Fruit fly (Drosophila melanogaster) whole organism, embryonic: ENCODE measurements around the gene CG8135.

Experiments
- Atf-2 ChIP-seq: fragments of 200-800 bp; sonication (Bioruptor generic); optimal IDR thresholded peaks from 2 replicates; lab custom pipeline; 2016; ENCODE audit warnings: missing biosample characterization, missing genetic modification characterization
- BtbVII ChIP-seq: fragments of 200-800 bp; sonication (Bioruptor generic); optimal IDR thresholded peaks from 3 replicates; lab custom pipeline; 2017; ENCODE audit warnings: missing biosample characterization, mild to moderate bottlenecking, missing genetic modification characterization
- CG10274 ChIP-seq: fragments of 200-800 bp; sonication (Bioruptor generic); optimal IDR thresholded peaks from 3 replicates; lab custom pipeline; 2017; ENCODE audit warnings: missing biosample characterization, mild to moderate bottlenecking, missing genetic modification characterization
- CG10366 ChIP-seq: fragments of 200-800 bp; sonication (Bioruptor generic); IDR thresholded peaks from 2 replicates; pipeline ENCODE4 v1.3.6; 2022; ENCODE audit warnings: missing biosample characterization, missing genetic modification characterization
- CG11504 ChIP-seq: fragments of 200-800 bp; sonication (Bioruptor generic); optimal IDR thresholded peaks from 3 replicates; lab custom pipeline; 2019; ENCODE audit warnings: missing biosample characterization, mild to moderate bottlenecking, missing genetic modification characterization, moderate library complexity
- CG12155 ChIP-seq: fragments of 200-800 bp; sonication (Bioruptor generic); optimal IDR thresholded peaks from 3 replicates; lab custom pipeline; 2016; ENCODE audit warnings: missing biosample characterization, missing genetic modification characterization
- CG12942 ChIP-seq: fragments of 200-800 bp; sonication (Bioruptor generic); optimal IDR thresholded peaks from 3 replicates; lab custom pipeline; 2016; ENCODE audit warnings: missing biosample characterization, missing genetic modification characterization
- CG13296 ChIP-seq: fragments of 200-800 bp; sonication (Bioruptor generic); optimal IDR thresholded peaks from 3 replicates; lab custom pipeline; 2018; ENCODE audit warnings: missing biosample characterization, mild to moderate bottlenecking, missing genetic modification characterization
- CG14667 ChIP-seq: fragments of 200-800 bp; sonication (Bioruptor generic); IDR thresholded peaks from 2 replicates; pipeline ENCODE4 v1.3.6; 2022; ENCODE audit warnings: missing biosample characterization, missing genetic modification characterization
- CG2889 ChIP-seq: fragments of 200-800 bp; sonication (Bioruptor generic); IDR thresholded peaks from 3 replicates; pipeline ENCODE4 v1.3.6; 2022; ENCODE audit warnings: missing biosample characterization, missing genetic modification characterization
- CG34224 ChIP-seq: fragments of 200-800 bp; sonication (Bioruptor generic); IDR thresholded peaks from 3 replicates; pipeline ENCODE4 v1.3.6; 2022; ENCODE audit warnings: missing biosample characterization, missing genetic modification characterization; ENCODE audit not compliant: partially characterized antibody
- CG4360 ChIP-seq: fragments of 200-800 bp; sonication (Bioruptor generic); IDR thresholded peaks from 2 replicates; pipeline ENCODE4 v1.3.6; 2022; ENCODE audit warnings: missing biosample characterization, missing genetic modification characterization
- CG6272 ChIP-seq: fragments of 200-800 bp; sonication (Bioruptor generic); IDR thresholded peaks from 2 replicates; pipeline ENCODE4 v1.3.6; 2022; ENCODE audit warnings: missing biosample characterization, missing genetic modification characterization
- CG6765 ChIP-seq: fragments of 200-800 bp; sonication (Bioruptor generic); optimal IDR thresholded peaks from 3 replicates; lab custom pipeline; 2017; ENCODE audit warnings: missing biosample characterization, mild to moderate bottlenecking, missing genetic modification characterization
- CG6791 ChIP-seq: fragments of 200-800 bp; sonication (Bioruptor generic); IDR thresholded peaks from 3 replicates; pipeline ENCODE4 v1.3.6; 2022; ENCODE audit warnings: missing biosample characterization, missing genetic modification characterization; ENCODE audit not compliant: partially characterized antibody
- CG8478 ChIP-seq: fragments of >200 bp; optimal IDR thresholded peaks from 2 replicates; lab custom pipeline; 2018
- CG9797 ChIP-seq: fragments of 200-800 bp; sonication (Bioruptor generic); optimal IDR thresholded peaks from 3 replicates; lab custom pipeline; 2018; ENCODE audit warnings: missing biosample characterization, mild to moderate bottlenecking, missing genetic modification characterization
- CrebB ChIP-seq: fragments of 200-800 bp; sonication (Bioruptor generic); optimal IDR thresholded peaks from 3 replicates; lab custom pipeline; 2018; ENCODE audit warnings: missing biosample characterization, mild to moderate bottlenecking, missing genetic modification characterization
- Eip74EF ChIP-seq, 2 experiments: fragments of 200-800 bp in 1 of 2; fragments of >200 bp in 1 of 2; sonication (Bioruptor generic) in 1 of 2; optimal IDR thresholded peaks; 2 replicates each; lab custom pipeline; 2017 to 2019; ENCODE audit warnings: missing biosample characterization in 2 of 2, missing genetic modification characterization in 2 of 2, mild to moderate bottlenecking in 1 of 2, moderate library complexity in 1 of 2
- Hand ChIP-seq: fragments of 200-800 bp; sonication (Bioruptor generic); optimal IDR thresholded peaks from 2 replicates; lab custom pipeline; 2017; ENCODE audit warnings: mild to moderate bottlenecking, missing biosample characterization, missing genetic modification reagents, missing genetic modification characterization
- HmgD ChIP-seq: fragments of 200-800 bp; sonication (Bioruptor generic); optimal IDR thresholded peaks from 3 replicates; lab custom pipeline; 2016; ENCODE audit warnings: missing biosample characterization, missing genetic modification characterization
- Meics ChIP-seq: fragments of 200-800 bp; sonication (Bioruptor generic); optimal IDR thresholded peaks from 2 replicates; lab custom pipeline; 2017; ENCODE audit warnings: missing biosample characterization, mild to moderate bottlenecking, missing genetic modification characterization
- Nf-YC ChIP-seq: fragments of 200-800 bp; optimal IDR thresholded peaks from 3 replicates; lab custom pipeline; 2019; ENCODE audit warnings: missing biosample characterization, mild to moderate bottlenecking, missing genetic modification characterization, moderate library complexity
- Pdp1 ChIP-seq, 2 experiments: fragments of 200-800 bp; sonication (Bioruptor generic); optimal IDR thresholded peaks; 3 replicates each; lab custom pipeline; 2016; ENCODE audit warnings: missing biosample characterization in 2 of 2, missing genetic modification characterization in 2 of 2, mild to moderate bottlenecking in 1 of 2, moderate library complexity in 1 of 2
- Poxn ChIP-seq: fragments of 200-800 bp; sonication (Bioruptor generic); IDR thresholded peaks from 2 replicates; pipeline ENCODE4 v1.3.6; 2022; ENCODE audit warnings: missing biosample characterization, missing genetic modification characterization
- Sin3A ChIP-seq: fragments of >200 bp; optimal IDR thresholded peaks from 2 replicates; lab custom pipeline; 2018
- Sry-δ ChIP-seq: fragments of 200-800 bp; sonication (Bioruptor generic); optimal IDR thresholded peaks from 2 replicates; lab custom pipeline; 2016; ENCODE audit warnings: missing biosample characterization, missing genetic modification characterization
- Stat92E ChIP-seq, 3 experiments: fragments of >200 bp in 2 of 3; fragments of 200-800 bp in 1 of 3; sonication (Bioruptor generic) in 1 of 3; optimal IDR thresholded peaks; 2 replicates each; lab custom pipeline; 2017 to 2019; ENCODE audit warnings: missing biosample characterization in 3 of 3, missing genetic modification characterization in 3 of 3, mild to moderate bottlenecking in 1 of 3, moderate library complexity in 1 of 3
- Trl ChIP-seq, 3 experiments: fragments of >200 bp in 2 of 3; fragments of 200-800 bp in 1 of 3; sonication (Bioruptor generic) in 1 of 3; optimal IDR thresholded peaks; 2 replicates in 1 of 3; 3 replicates in 2 of 3; lab custom pipeline; 2016 to 2017; ENCODE audit warnings: missing biosample characterization in 1 of 3, missing genetic modification characterization in 1 of 3
- YL-1 ChIP-seq: fragments of 200-800 bp; sonication (Bioruptor generic); optimal IDR thresholded peaks from 3 replicates; lab custom pipeline; 2017; ENCODE audit warnings: missing biosample characterization, mild to moderate bottlenecking, missing genetic modification characterization
- ash1 ChIP-seq: fragments of 200-800 bp; sonication (Bioruptor generic); optimal IDR thresholded peaks from 2 replicates; lab custom pipeline; 2018; ENCODE audit warnings: missing biosample characterization, mild to moderate bottlenecking, missing genetic modification characterization
- az2 ChIP-seq: fragments of 200-800 bp; sonication (Bioruptor generic); optimal IDR thresholded peaks from 3 replicates; lab custom pipeline; 2016; ENCODE audit warnings: missing biosample characterization, missing genetic modification characterization
- bab2 ChIP-seq: fragments of 200-800 bp; sonication (Bioruptor generic); optimal IDR thresholded peaks from 2 replicates; lab custom pipeline; 2016; ENCODE audit warnings: missing biosample characterization, missing genetic modification characterization
- bbx ChIP-seq: fragments of 200-800 bp; sonication (Bioruptor generic); IDR thresholded peaks from 2 replicates; pipeline ENCODE4 v1.3.6; 2022; ENCODE audit warnings: missing biosample characterization, missing genetic modification characterization; ENCODE audit not compliant: partially characterized antibody
- danr ChIP-seq: fragments of 200-800 bp; sonication (Bioruptor generic); IDR thresholded peaks from 2 replicates; pipeline ENCODE4 v1.3.6; 2022; ENCODE audit warnings: missing biosample characterization, missing genetic modification characterization
- dati ChIP-seq: fragments of 200-800 bp; sonication (Bioruptor generic); IDR thresholded peaks from 2 replicates; pipeline ENCODE4 v1.3.6; 2022; ENCODE audit warnings: missing biosample characterization, missing genetic modification characterization
- ems ChIP-seq: fragments of 200-800 bp; sonication (Bioruptor generic); optimal IDR thresholded peaks from 3 replicates; lab custom pipeline; 2016; ENCODE audit warnings: missing biosample characterization, missing genetic modification characterization
- ewg ChIP-seq: fragments of 200-800 bp; sonication (Bioruptor generic); optimal IDR thresholded peaks from 3 replicates; lab custom pipeline; 2017; ENCODE audit warnings: mild to moderate bottlenecking, missing biosample characterization, missing genetic modification reagents, missing genetic modification characterization
- ftz-f1 ChIP-seq: fragments of 200-800 bp; sonication (Bioruptor generic); optimal IDR thresholded peaks from 2 replicates; lab custom pipeline; 2016; ENCODE audit warnings: missing biosample characterization, missing genetic modification characterization
- fu2 ChIP-seq: fragments of 200-800 bp; sonication (Bioruptor generic); optimal IDR thresholded peaks from 2 replicates; lab custom pipeline; 2016; ENCODE audit warnings: missing biosample characterization, missing genetic modification characterization
- gsb-n ChIP-seq: fragments of 200-800 bp; sonication (Bioruptor generic); optimal IDR thresholded peaks from 3 replicates; lab custom pipeline; 2018; ENCODE audit warnings: missing biosample characterization, mild to moderate bottlenecking, missing genetic modification characterization
- jumu ChIP-seq: fragments of 200-800 bp; sonication (Bioruptor generic); optimal IDR thresholded peaks from 3 replicates; lab custom pipeline; 2016; ENCODE audit warnings: missing biosample characterization, missing genetic modification characterization
- ken ChIP-seq: fragments of 200-800 bp; sonication (Bioruptor generic); IDR thresholded peaks from 3 replicates; pipeline ENCODE4 v1.3.6; 2022; ENCODE audit warnings: missing biosample characterization, missing genetic modification characterization
- mld ChIP-seq: fragments of 200-800 bp; sonication (Bioruptor generic); IDR thresholded peaks from 3 replicates; pipeline ENCODE4 v1.3.6; 2022; ENCODE audit warnings: missing biosample characterization, missing genetic modification characterization; ENCODE audit not compliant: partially characterized antibody
- p53 ChIP-seq: fragments of 200-800 bp; sonication (Bioruptor generic); optimal IDR thresholded peaks from 2 replicates; lab custom pipeline; 2016; ENCODE audit warnings: missing biosample characterization, missing genetic modification characterization
- pb ChIP-seq: fragments of 200-800 bp; sonication (Bioruptor generic); optimal IDR thresholded peaks from 3 replicates; lab custom pipeline; 2016; ENCODE audit warnings: missing biosample characterization, missing genetic modification characterization
- seq ChIP-seq: fragments of 200-800 bp; sonication (Bioruptor generic); IDR thresholded peaks from 2 replicates; pipeline ENCODE4 v1.3.6; 2022; ENCODE audit warnings: missing biosample characterization, missing genetic modification characterization
- sna ChIP-seq: fragments of 200-800 bp; sonication (Bioruptor generic); IDR thresholded peaks from 2 replicates; pipeline ENCODE4 v1.3.6; 2022; ENCODE audit warnings: missing biosample characterization, missing genetic modification characterization; ENCODE audit not compliant: partially characterized antibody
- sr ChIP-seq: fragments of 200-800 bp; sonication (Bioruptor generic); IDR thresholded peaks from 3 replicates; pipeline ENCODE4 v1.3.6; 2022; ENCODE audit warnings: missing biosample characterization, missing genetic modification characterization
- ttk ChIP-seq: fragments of 200-800 bp; sonication (Bioruptor generic); IDR thresholded peaks from 2 replicates; pipeline ENCODE4 v2.1.2; 2022; ENCODE audit warnings: missing biosample characterization, missing genetic modification characterization

Gene CG8135

DNA sequence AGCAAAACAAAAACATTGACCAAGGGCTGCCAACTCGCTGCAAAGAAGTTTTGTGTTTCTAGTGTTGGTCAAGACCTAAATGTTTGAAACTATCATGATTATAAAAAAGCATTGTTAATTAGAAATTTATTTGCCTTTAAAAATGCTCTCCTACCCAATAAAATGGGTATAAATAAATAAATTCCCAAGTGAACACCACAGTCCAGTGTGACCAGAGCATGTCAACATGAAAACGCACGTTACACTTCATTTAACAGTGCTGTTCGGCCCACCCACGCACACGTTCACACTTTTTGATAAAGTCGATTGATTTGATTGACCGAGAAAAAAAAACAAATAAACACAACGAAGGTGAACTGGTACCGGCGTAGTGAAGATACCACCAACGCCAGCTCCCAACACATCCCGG lies at the start of gene CG8135, which contains the start of the genes CG9356 and BBIP1 (continued):
- TF ChIP-seq BtbVII (GFP tag; lab: Kevin White, UChicago): peak; percentile 2
- TF ChIP-seq p53 (GFP tag; lab: Kevin White, UChicago): peak; percentile 60
- TF ChIP-seq HmgD (GFP tag; lab: Kevin White, UChicago): peak; percentile 71
- no peak for TF ChIP-seq CG8478 (lab: Kevin White, UChicago)
- no peak for TF ChIP-seq CG10274 (GFP tag; lab: Kevin White, UChicago)
- TF ChIP-seq bbx (GFP tag; lab: Robert Waterston, UW): no peak
- TF ChIP-seq CG11504 (tag; lab: Kevin White, UChicago): no peak
- TF ChIP-seq ewg (GFP tag; lab: Kevin White, UChicago): peak; percentile 28
- peak; percentile 58; the same call in 1 of the 3 replicates for TF ChIP-seq sr (GFP tag; lab: Robert Waterston, UW)
- TF ChIP-seq CG12155 (GFP tag; lab: Kevin White, UChicago): peak; percentile 81
- TF ChIP-seq fu2 (GFP tag; lab: Kevin White, UChicago): peak; percentile 71
- no peak for TF ChIP-seq Hand (GFP tag; lab: Kevin White, UChicago)
- TF ChIP-seq CG12942 (GFP tag; lab: Kevin White, UChicago): peak; percentile 82
- TF ChIP-seq CG13296 (GFP tag; lab: Kevin White, UChicago): peak; percentile 69
- peak; percentile 23 for TF ChIP-seq pb
- TF ChIP-seq Eip74EF (GFP tag; optimal IDR thresholded peaks at IDR 0.05; lab: Kevin White, UChicago): no peak
- 0 out of 3 replicates have a peak, but pooled peaks have one; percentile 34 for TF ChIP-seq CG2889 (GFP tag; lab: Robert Waterston, UW)
- TF ChIP-seq YL-1: peak; percentile 96
- peak; percentile 41; the same call in 1 of the 3 replicates for TF ChIP-seq CG6791 (GFP tag; lab: Robert Waterston, UW)
- TF ChIP-seq CG14667 (GFP tag; lab: Robert Waterston, UW): no peak
- TF ChIP-seq CG4360: peak; percentile 36; the same call in 1 of the 2 replicates
- peak; percentile 73 for TF ChIP-seq CG10366 (GFP tag; lab: Robert Waterston, UW)
- no peak for TF ChIP-seq Trl (optimal IDR thresholded peaks at IDR 0.05; lab: Kevin White, UChicago)
- TF ChIP-seq Trl (GFP tag; optimal IDR thresholded peaks at IDR 0.05; lab: Kevin White, UChicago): peak; percentile 84
- peak; percentile 80 for TF ChIP-seq jumu (GFP tag; lab: Kevin White, UChicago)
- peak; percentile 66 for TF ChIP-seq ken (GFP tag; lab: Robert Waterston, UW)
- peak; percentile 80 for TF ChIP-seq ems (GFP tag; lab: Kevin White, UChicago)
- peak; percentile 72 for TF ChIP-seq Sry-δ
- TF ChIP-seq sna (GFP tag; lab: Robert Waterston, UW): no peak
- peak; percentile 38; the same call in 1 of the 2 replicates for TF ChIP-seq CG6272 (GFP tag; lab: Robert Waterston, UW)
- peak; percentile 44 for TF ChIP-seq CG6765 (GFP tag; lab: Kevin White, UChicago)
- TF ChIP-seq Atf-2 (GFP tag; lab: Kevin White, UChicago): peak; percentile 57
- no peak for TF ChIP-seq Nf-YC (tag; lab: Kevin White, UChicago)
- peak; percentile 37; the same call in 1 of the 2 replicates for TF ChIP-seq ttk (GFP tag; lab: Robert Waterston, UW)
- TF ChIP-seq danr (GFP tag; lab: Robert Waterston, UW): no peak
- TF ChIP-seq ftz-f1 (GFP tag; lab: Kevin White, UChicago): peak; percentile 51
- TF ChIP-seq Pdp1 (GFP tag; optimal IDR thresholded peaks at IDR 0.05; lab: Kevin White, UChicago): peak; percentile 79 to 81
- TF ChIP-seq ash1 (GFP tag; lab: Kevin White, UChicago): no peak
- no peak for TF ChIP-seq CG34224 (GFP tag; lab: Robert Waterston, UW)
- TF ChIP-seq Poxn (GFP tag; lab: Robert Waterston, UW): no peak
- TF ChIP-seq bab2 (GFP tag; lab: Kevin White, UChicago): peak; percentile 84
- TF ChIP-seq Meics (GFP tag; lab: Kevin White, UChicago): peak; percentile 41
- TF ChIP-seq CrebB (tag; lab: Kevin White, UChicago): peak; percentile 49
- TF ChIP-seq gsb-n (tag; lab: Kevin White, UChicago): no peak
- peak; percentile 77 for TF ChIP-seq az2 (GFP tag; lab: Kevin White, UChicago)
- peak; percentile 46; the same call in 1 of the 2 replicates for TF ChIP-seq seq
- TF ChIP-seq Sin3A (lab: Kevin White, UChicago): peak; percentile 92
- peak in 1 of 3 experiments; percentile 30 for TF ChIP-seq Stat92E (GFP tag; optimal IDR thresholded peaks at IDR 0.05; lab: Kevin White, UChicago)
- TF ChIP-seq dati (GFP tag; lab: Robert Waterston, UW): no peak
- TF ChIP-seq CG9797: peak; percentile 96
- no peak for TF ChIP-seq mld
